Fruit fly (Drosophila melanogaster): Measurements from ENCODE around the gene PolI.

PolI gene

DNA sequence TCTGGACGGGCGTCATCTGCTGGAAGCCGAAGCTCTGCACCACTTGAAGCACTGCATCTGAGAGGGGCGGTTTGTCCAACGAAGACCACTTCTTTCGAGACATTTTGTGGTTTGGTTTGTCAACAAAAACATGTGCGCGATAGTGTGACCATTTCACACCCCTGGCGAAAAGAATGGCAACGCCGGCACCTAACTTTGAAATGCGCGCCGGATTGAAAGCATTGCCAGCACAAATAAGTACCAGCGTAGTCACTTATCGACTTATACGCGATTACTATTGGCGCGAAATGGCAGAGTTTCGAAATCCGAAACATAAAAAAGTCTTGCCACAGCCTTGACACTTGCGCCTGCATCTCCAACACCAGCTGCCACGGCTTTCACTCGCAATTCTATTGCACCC is 36.4 kb downstream of the PolI start, which contains the start of gene CG9630 (continued):
- TF ChIP-seq Fer1 (GFP tag; optimal IDR thresholded peaks at IDR 0.05) (no peak), CG3163 (GFP tag; optimal IDR thresholded peaks at IDR 0.05) (no peak), CG10366 (GFP tag; IDR thresholded peaks at IDR 0.05) (no peak), her (GFP tag; optimal IDR thresholded peaks at IDR 0.05) (no peak), CrebB (tag; optimal IDR thresholded peaks at IDR 0.05) (no peak), Lhr (GFP tag; optimal IDR thresholded peaks at IDR 0.05) (peak; percentile 42), sr (GFP tag; IDR thresholded peaks at IDR 0.05) (no peak), CG14667 (GFP tag; IDR thresholded peaks at IDR 0.05) (no peak), CG16779 (GFP tag; IDR thresholded peaks at IDR 0.05) (no peak), grau (tag; optimal IDR thresholded peaks at IDR 0.05) (no peak), Nf-YB (GFP tag; optimal IDR thresholded peaks at IDR 0.05) (no peak), tna (GFP tag; IDR thresholded peaks at IDR 0.05; ENCODE audit: partially characterized antibody) (peak; percentile 31; the same call in 1 of the 2 replicates), Doc2 (GFP tag; IDR thresholded peaks at IDR 0.05) (no peak), br (optimal IDR thresholded peaks at IDR 0.05) (no peak), slou (GFP tag; optimal IDR thresholded peaks at IDR 0.05) (no peak), CG12769 (tag; optimal IDR thresholded peaks at IDR 0.05) (no peak), Lpt (GFP tag; optimal IDR thresholded peaks at IDR 0.05) (no peak), ab (GFP tag; optimal IDR thresholded peaks at IDR 0.05) (no peak), CG13287 (GFP tag; IDR thresholded peaks at IDR 0.05; ENCODE audit: partially characterized antibody) (peak; percentile 80), Myb (GFP tag; optimal IDR thresholded peaks at IDR 0.05) (no peak), insv (GFP tag; optimal IDR thresholded peaks at IDR 0.05) (peak in 1 of 2 experiments; percentile 2), cato (GFP tag; optimal IDR thresholded peaks at IDR 0.05; ENCODE audit: borderline replicate concordance) (no peak), Hr3 (GFP tag; optimal IDR thresholded peaks at IDR 0.05) (no peak), CG4404 (GFP tag; IDR thresholded peaks at IDR 0.05) (no peak), CG6654 (GFP tag; optimal IDR thresholded peaks at IDR 0.05) (no peak), Bgb (GFP tag; IDR thresholded peaks at IDR 0.05; ENCODE audit: partially characterized antibody) (peak; percentile 73), CG34422 (GFP tag; IDR thresholded peaks at IDR 0.05) (peak; percentile 20; the same call in 1 of the 3 replicates), ems (GFP tag; optimal IDR thresholded peaks at IDR 0.05) (no peak), Atf-2 (GFP tag; optimal IDR thresholded peaks at IDR 0.05) (no peak), NC2α (GFP tag; optimal IDR thresholded peaks at IDR 0.05) (no peak), CG9932 (GFP tag; IDR thresholded peaks at IDR 0.05) (no peak), MESR4 (GFP tag; optimal IDR thresholded peaks at IDR 0.05) (peak; percentile 77), otp (GFP tag; IDR thresholded peaks at IDR 0.05) (no peak), CG6765 (GFP tag; optimal IDR thresholded peaks at IDR 0.05) (no peak), Hr78 (GFP tag; optimal IDR thresholded peaks at IDR 0.05) (no peak), Gug (GFP tag; IDR thresholded peaks at IDR 0.05) (no peak), wdn (GFP tag; IDR thresholded peaks at IDR 0.05) (no peak), CG10462 (GFP tag; optimal IDR thresholded peaks at IDR 0.05) (no peak), sna (GFP tag; IDR thresholded peaks at IDR 0.05; ENCODE audit: partially characterized antibody) (peak; percentile 71; the same call in 1 of the 2 replicates), ranshi (GFP tag; IDR thresholded peaks at IDR 0.05) (no peak), Awh (GFP tag; IDR thresholded peaks at IDR 0.05) (no peak), CG15073 (GFP tag; optimal IDR thresholded peaks at IDR 0.05) (no peak), BEAF-32 (GFP tag; optimal IDR thresholded peaks at IDR 0.05) (peak; percentile 72), CG11696 (GFP tag; IDR thresholded peaks at IDR 0.05) (no peak), CG17612 (GFP tag; IDR thresholded peaks at IDR 0.05) (no peak), CG6689 (GFP tag; IDR thresholded peaks at IDR 0.05) (no peak), Lim3 (GFP tag; IDR thresholded peaks at IDR 0.05) (no peak), hth (optimal IDR thresholded peaks at IDR 0.05) (no peak), ftz-f1 (GFP tag; optimal IDR thresholded peaks at IDR 0.05) (no peak), inv (GFP tag; IDR thresholded peaks at IDR 0.05; ENCODE audit: partially characterized antibody) (peak; percentile 43; the same call in 1 of the 2 replicates), CG14441 (GFP tag; IDR thresholded peaks at IDR 0.05) (no peak), lola (GFP tag; optimal IDR thresholded peaks at IDR 0.05) (no peak)
